Worm (Caenorhabditis elegans) whole organism, early embryonic: Measurements from ENCODE around the gene cogc-8.

Experiments
- B0310.2 ChIP-seq: sonication (generic microtip); optimal IDR thresholded peaks from 2 replicates; lab custom pipeline; 2016; ENCODE audit warnings: mild to moderate bottlenecking, missing genetic modification characterization, missing compliant biosample characterization
- F13C5.2 ChIP-seq: sonication (generic microtip); optimal IDR thresholded peaks from 2 replicates; lab custom pipeline; 2017; ENCODE audit warnings: mild to moderate bottlenecking, missing genetic modification characterization, inconsistent platforms, missing compliant biosample characterization
- aly-1 ChIP-seq: sonication (generic microtip); optimal IDR thresholded peaks from 2 replicates; lab custom pipeline; 2016; ENCODE audit warnings: missing genetic modification characterization, missing compliant biosample characterization
- ama-1 ChIP-seq: fragments of 150-350 bp; optimal IDR thresholded peaks from 2 replicates; lab custom pipeline; 2014
- ceh-13 ChIP-seq: fragments of 200-800 bp; sonication (Bioruptor generic); optimal IDR thresholded peaks from 2 replicates; lab custom pipeline; 2018; ENCODE audit warnings: mild to moderate bottlenecking, missing genetic modification characterization, missing compliant biosample characterization
- ceh-36 ChIP-seq: sonication (generic microtip); optimal IDR thresholded peaks from 2 replicates; lab custom pipeline; 2016; ENCODE audit warnings: missing genetic modification characterization, inconsistent platforms, missing compliant biosample characterization
- ets-7 ChIP-seq: sonication (generic microtip); optimal IDR thresholded peaks from 2 replicates; lab custom pipeline; 2016; ENCODE audit warnings: missing genotype, missing genetic modification characterization, missing compliant biosample characterization
- flt-1 ChIP-seq: fragments of 200-800 bp; sonication (Bioruptor generic); IDR thresholded peaks from 2 replicates; pipeline ENCODE4 v1.3.6; 2022; ENCODE audit warnings: missing genetic modification characterization, missing compliant biosample characterization
- hmbx-1 ChIP-seq: sonication (generic microtip); optimal IDR thresholded peaks from 2 replicates; lab custom pipeline; 2016; ENCODE audit warnings: mild to moderate bottlenecking, missing genetic modification characterization, missing compliant biosample characterization
- hmg-4 ChIP-seq: fragments of 200-800 bp; sonication (Bioruptor generic); optimal IDR thresholded peaks from 2 replicates; lab custom pipeline; 2018; ENCODE audit warnings: mild to moderate bottlenecking, missing genetic modification characterization, missing compliant biosample characterization
- hnd-1 ChIP-seq: sonication (generic microtip); optimal IDR thresholded peaks from 2 replicates; lab custom pipeline; 2016; ENCODE audit warnings: missing genetic modification characterization, missing compliant biosample characterization
- pes-1 ChIP-seq: fragments of 200-800 bp; sonication (Bioruptor generic); IDR thresholded peaks from 2 replicates; pipeline ENCODE4 v1.3.6; 2022; ENCODE audit warnings: missing genetic modification reagents, missing genetic modification characterization, missing compliant biosample characterization
- scrt-1 ChIP-seq: fragments of 200-800 bp; sonication (Bioruptor generic); IDR thresholded peaks from 2 replicates; pipeline ENCODE4 v1.3.6; 2022; ENCODE audit warnings: missing genetic modification characterization, missing compliant biosample characterization
- sea-1 ChIP-seq: fragments of 200-800 bp; sonication (Bioruptor generic); conservative IDR thresholded peaks from 2 replicates; pipeline ENCODE4 v1.3.6; 2022; ENCODE audit warnings: missing genetic modification characterization, missing compliant biosample characterization
- tbx-11 ChIP-seq: fragments of 200-800 bp; sonication (Bioruptor generic); IDR thresholded peaks from 2 replicates; pipeline ENCODE4 v1.3.6; 2022; ENCODE audit warnings: missing genetic modification characterization, missing compliant biosample characterization
- tbx-37 ChIP-seq: fragments of 200-800 bp; sonication (Bioruptor generic); conservative IDR thresholded peaks from 2 replicates; pipeline ENCODE4 v1.3.6; 2022; ENCODE audit warnings: missing genetic modification reagents, missing genetic modification characterization, missing compliant biosample characterization
- tra-4 ChIP-seq: sonication (generic microtip); optimal IDR thresholded peaks from 2 replicates; lab custom pipeline; 2017; ENCODE audit warnings: missing genetic modification characterization, missing compliant biosample characterization

cogc-8 gene

ce11 chrIV:283347-283746, 43.1 kb downstream of the cogc-8 start, which contains the start of gene best-19:
best-19 (plus strand) TSS chrIV:283647.
- TF ChIP-seq hmbx-1 (tag; lab: Kevin White, UChicago): no peak
- no peak for TF ChIP-seq ceh-36 (tag; lab: Kevin White, UChicago)
- TF ChIP-seq F13C5.2: no peak
- TF ChIP-seq ceh-13 (GFP tag; lab: Kevin White, UChicago): no peak
- no peak for TF ChIP-seq B0310.2
- no peak for TF ChIP-seq scrt-1
- TF ChIP-seq hnd-1 (tag; lab: Kevin White, UChicago): no peak
- no peak for TF ChIP-seq ama-1 (lab: Kevin White, UChicago)
- TF ChIP-seq pes-1: no peak
- TF ChIP-seq ets-7 (tag; lab: Kevin White, UChicago): no peak
- no peak for TF ChIP-seq tbx-37 (GFP tag; lab: Robert Waterston, UW)
- no peak for TF ChIP-seq sea-1 (GFP tag; lab: Robert Waterston, UW)
- TF ChIP-seq tbx-11 (GFP tag; lab: Robert Waterston, UW): no peak
- no peak for TF ChIP-seq aly-1 (tag; lab: Kevin White, UChicago)
- no peak for TF ChIP-seq hmg-4
- TF ChIP-seq tra-4 (tag; lab: Kevin White, UChicago): no peak
- no peak for TF ChIP-seq flt-1 (GFP tag; lab: Robert Waterston, UW)

ce11 chrIV:288027-288426, 47.8 kb downstream of the cogc-8 start, which contains the start of gene T21D12.14:
T21D12.14 (minus strand) TSS chrIV:288127.
- no peak for TF ChIP-seq ceh-36 (tag; lab: Kevin White, UChicago)
- TF ChIP-seq tbx-11 (GFP tag; lab: Robert Waterston, UW): no peak
- no peak for TF ChIP-seq scrt-1
- TF ChIP-seq hmbx-1 (tag; lab: Kevin White, UChicago): no peak
- TF ChIP-seq tra-4 (tag; lab: Kevin White, UChicago): no peak
- no peak for TF ChIP-seq flt-1 (GFP tag; lab: Robert Waterston, UW)
- TF ChIP-seq ets-7 (tag; lab: Kevin White, UChicago): no peak
- no peak for TF ChIP-seq ceh-13 (GFP tag; lab: Kevin White, UChicago)
- no peak for TF ChIP-seq hmg-4
- TF ChIP-seq sea-1 (GFP tag; lab: Robert Waterston, UW): no peak

ce11 chrIV:290387-290786, 50.1 kb downstream of the cogc-8 start:
- TF ChIP-seq hnd-1 (tag; lab: Kevin White, UChicago): no peak
- TF ChIP-seq flt-1 (GFP tag; lab: Robert Waterston, UW): no peak
- no peak for TF ChIP-seq F13C5.2
- TF ChIP-seq pes-1: no peak
- no peak for TF ChIP-seq ama-1 (lab: Kevin White, UChicago)
- no peak for TF ChIP-seq B0310.2
- TF ChIP-seq tbx-11 (GFP tag; lab: Robert Waterston, UW): no peak
- TF ChIP-seq hmbx-1 (tag; lab: Kevin White, UChicago): no peak
- TF ChIP-seq ets-7 (tag; lab: Kevin White, UChicago): no peak
- TF ChIP-seq tbx-37 (GFP tag; lab: Robert Waterston, UW): no peak
- TF ChIP-seq scrt-1: no peak
- no peak for TF ChIP-seq tra-4 (tag; lab: Kevin White, UChicago)
- no peak for TF ChIP-seq sea-1 (GFP tag; lab: Robert Waterston, UW)
- TF ChIP-seq hmg-4: no peak
- TF ChIP-seq aly-1 (tag; lab: Kevin White, UChicago): no peak
- TF ChIP-seq ceh-36 (tag; lab: Kevin White, UChicago): no peak
- no peak for TF ChIP-seq ceh-13 (GFP tag; lab: Kevin White, UChicago)

ce11 chrIV:291356-291755, 51.1 kb downstream of the cogc-8 start, which contains the start of gene T21D12.7:
T21D12.7 (minus strand) TSS chrIV:291456.
- TF ChIP-seq tbx-37 (GFP tag; lab: Robert Waterston, UW) (no peak), ama-1 (lab: Kevin White, UChicago) (no peak), hmg-4 (no peak), ets-7 (tag; lab: Kevin White, UChicago) (no peak), hmbx-1 (tag; lab: Kevin White, UChicago) (no peak), pes-1 (no peak), ceh-13 (GFP tag; lab: Kevin White, UChicago) (no peak), sea-1 (GFP tag; lab: Robert Waterston, UW) (no peak), flt-1 (GFP tag; lab: Robert Waterston, UW) (no peak), tra-4 (tag; lab: Kevin White, UChicago) (no peak), scrt-1 (no peak), tbx-11 (GFP tag; lab: Robert Waterston, UW) (no peak), F13C5.2 (no peak), ceh-36 (tag; lab: Kevin White, UChicago) (no peak), B0310.2 (no peak), hnd-1 (tag; lab: Kevin White, UChicago) (no peak), aly-1 (tag; lab: Kevin White, UChicago) (no peak)

- TF ChIP-seq ets-7 (tag; lab: Kevin White, UChicago): no peak
- no peak for TF ChIP-seq B0310.2
- no peak for TF ChIP-seq tra-4 (tag; lab: Kevin White, UChicago)
- TF ChIP-seq ceh-13 (GFP tag; lab: Kevin White, UChicago): no peak
- no peak for TF ChIP-seq hnd-1 (tag; lab: Kevin White, UChicago)
- no peak for TF ChIP-seq scrt-1
- no peak for TF ChIP-seq F13C5.2
- no peak for TF ChIP-seq aly-1 (tag; lab: Kevin White, UChicago)
Observed at ce11 chrIV:291851-292367, 51.7 kb downstream of the cogc-8 start.

- TF ChIP-seq ets-7 (tag; lab: Kevin White, UChicago): no peak
- TF ChIP-seq hmg-4: no peak
- TF ChIP-seq scrt-1: no peak
- no peak for TF ChIP-seq B0310.2
- no peak for TF ChIP-seq tra-4 (tag; lab: Kevin White, UChicago)
- TF ChIP-seq aly-1 (tag; lab: Kevin White, UChicago): no peak
- TF ChIP-seq ama-1 (lab: Kevin White, UChicago): no peak
- no peak for TF ChIP-seq sea-1 (GFP tag; lab: Robert Waterston, UW)
- TF ChIP-seq ceh-36 (tag; lab: Kevin White, UChicago): no peak
- no peak for TF ChIP-seq tbx-11 (GFP tag; lab: Robert Waterston, UW)
- no peak for TF ChIP-seq ceh-13 (GFP tag; lab: Kevin White, UChicago)
- TF ChIP-seq pes-1: no peak
Observed at ce11 chrIV:293163-293755, 53.0 kb downstream of the cogc-8 start.
